Fruit fly (Drosophila melanogaster): ENCODE measurements around the gene sina.

Gene sina

DNA sequence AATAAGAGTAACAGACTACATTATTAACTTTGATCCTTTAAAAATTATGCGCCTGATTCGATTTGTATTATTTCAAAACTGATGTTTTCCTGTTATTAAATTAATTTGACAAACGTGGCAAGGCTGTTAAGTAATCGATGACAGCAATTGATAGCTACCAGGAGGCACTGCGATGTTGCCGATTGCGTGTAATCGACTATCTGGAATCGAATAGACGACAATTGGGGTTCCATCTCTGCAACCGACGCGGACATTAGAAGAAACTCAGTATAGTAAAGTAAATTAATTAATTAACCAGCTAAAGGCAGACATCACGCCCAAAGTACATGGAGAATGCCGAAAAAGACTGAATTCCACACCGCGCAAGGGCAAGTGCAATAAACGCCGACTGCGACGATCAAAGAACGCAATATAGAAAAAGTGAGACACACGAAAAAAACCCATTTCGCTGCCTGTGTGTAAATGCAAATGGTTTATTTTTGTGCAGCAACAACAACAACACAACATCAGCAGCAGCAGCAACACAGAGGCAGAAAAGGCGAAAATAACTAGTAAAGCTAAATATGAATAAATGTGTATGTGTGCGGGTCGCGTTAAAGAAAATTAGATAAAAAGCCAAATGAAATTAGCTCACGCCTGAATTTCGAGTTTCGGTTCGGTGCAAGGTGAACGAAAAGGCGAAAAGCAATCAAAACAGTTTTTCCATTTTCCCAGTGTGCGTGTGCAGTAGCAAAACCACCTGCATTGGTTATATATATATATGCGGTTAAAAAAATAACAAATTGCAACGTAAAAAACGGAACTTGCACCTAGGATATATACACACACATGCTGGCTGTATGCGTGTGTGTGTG, at the start of gene sina:
Gene sina, plus strand, starts transcription at position 219 of the 854 bp plus-strand sequence.
- no peak for TF ChIP-seq Hr78 (GFP tag; optimal IDR thresholded peaks at IDR 0.05)
- TF ChIP-seq Sp1 (GFP tag; optimal IDR thresholded peaks at IDR 0.05) = peak; percentile 13
- no peak for TF ChIP-seq Rel (GFP tag; optimal IDR thresholded peaks at IDR 0.05)
- TF ChIP-seq Rel (tag; optimal IDR thresholded peaks at IDR 0.05) = peak; percentile 78

DNA sequence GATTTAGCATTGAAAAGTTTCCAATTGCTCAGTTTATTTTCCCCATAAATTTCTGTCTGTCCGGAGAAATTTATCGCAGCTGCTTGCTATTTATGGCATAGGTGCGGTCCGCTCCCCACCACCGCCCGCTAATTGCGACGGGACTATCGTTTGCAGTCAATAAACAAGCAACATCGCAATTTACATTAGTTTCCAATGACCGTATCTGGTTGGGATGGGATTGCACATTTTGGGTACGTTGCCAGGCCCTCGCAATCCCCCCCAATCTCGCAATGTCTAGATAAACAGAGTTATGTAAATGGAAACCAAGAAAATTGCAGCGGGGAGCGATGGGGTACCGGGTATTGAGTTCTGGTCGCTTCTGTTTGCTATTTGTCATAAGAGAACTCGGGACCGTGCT, 48.9 kb upstream of the sina start, which contains the start of gene nudC:
Gene nudC, plus strand, starts transcription at position 368 of the 400 bp plus-strand sequence.
- no peak for TF ChIP-seq Sp1 (GFP tag; optimal IDR thresholded peaks at IDR 0.05)
- no peak for TF ChIP-seq OdsH (GFP tag; optimal IDR thresholded peaks at IDR 0.05)
- TF ChIP-seq Rel (GFP tag; optimal IDR thresholded peaks at IDR 0.05) = no peak
- TF ChIP-seq Rel (tag; optimal IDR thresholded peaks at IDR 0.05) = peak; percentile 9

DNA sequence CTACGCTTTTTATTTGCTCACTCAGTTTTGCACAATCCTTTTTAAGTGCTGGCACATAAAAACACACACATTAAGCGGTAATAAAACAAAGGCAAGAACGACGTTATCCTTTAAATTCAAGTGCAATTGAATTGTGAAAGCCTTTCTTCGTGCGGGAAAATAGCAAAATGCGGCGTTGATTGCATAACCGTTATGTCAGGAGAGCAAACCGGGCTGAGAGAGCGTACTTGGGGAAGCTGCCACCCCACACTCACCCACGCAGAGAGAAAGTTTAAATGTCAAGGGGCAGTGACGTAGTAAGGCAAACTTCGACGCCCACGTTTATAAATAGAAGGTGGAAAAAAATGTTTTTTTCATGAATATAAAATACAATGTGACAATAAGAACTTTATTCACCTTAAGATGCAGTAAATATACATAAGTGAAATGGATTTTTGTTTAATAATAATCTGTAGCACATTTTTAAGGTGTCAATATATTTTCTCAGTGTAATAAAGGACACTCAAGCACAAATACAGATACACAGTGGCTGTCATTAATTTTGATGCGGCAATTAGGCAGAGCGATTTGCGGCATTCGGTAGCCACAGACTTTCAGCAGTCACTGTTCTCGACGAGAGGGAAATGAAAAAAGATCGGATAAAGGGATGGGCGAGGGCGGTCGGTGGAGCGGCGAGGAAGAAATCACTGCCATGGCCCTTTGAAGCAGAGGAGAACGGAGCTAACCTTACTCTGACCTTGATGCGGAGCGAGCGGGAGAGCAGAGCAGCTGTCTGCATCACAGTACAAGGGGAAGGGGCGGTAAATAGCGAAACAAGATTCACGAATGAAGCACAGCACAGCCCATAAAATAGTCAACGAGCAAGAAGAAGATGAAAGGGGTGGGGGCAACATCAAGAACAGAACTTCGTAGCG, 47.5 kb upstream of the sina start:
- TF ChIP-seq woc (GFP tag; optimal IDR thresholded peaks at IDR 0.05) (peak; percentile 14), pan (optimal IDR thresholded peaks at IDR 0.05) (no peak), CG9705 (GFP tag; optimal IDR thresholded peaks at IDR 0.05) (no peak), Hr83 (GFP tag; optimal IDR thresholded peaks at IDR 0.05; ENCODE audit: poor library complexity, severe bottlenecking) (no peak), dmrt93B (GFP tag; optimal IDR thresholded peaks at IDR 0.05) (no peak), CrebA (GFP tag; optimal IDR thresholded peaks at IDR 0.05; ENCODE audit: borderline replicate concordance) (no peak), Myc (optimal IDR thresholded peaks at IDR 0.05) (no peak), Mio (GFP tag; optimal IDR thresholded peaks at IDR 0.05) (no peak), N (GFP tag; optimal IDR thresholded peaks at IDR 0.05) (no peak), Sp1 (GFP tag; optimal IDR thresholded peaks at IDR 0.05) (no peak), jim (GFP tag; optimal IDR thresholded peaks at IDR 0.05) (no peak), Abd-B (GFP tag; optimal IDR thresholded peaks at IDR 0.05) (no peak), dl (GFP tag; optimal IDR thresholded peaks at IDR 0.05; ENCODE audit: insufficient read depth in 1 of 2, partially characterized antibody in 2 of 2) (no peak), brk (GFP tag; optimal IDR thresholded peaks at IDR 0.05) (no peak), usp (GFP tag; optimal IDR thresholded peaks at IDR 0.05) (no peak), br (GFP tag; optimal IDR thresholded peaks at IDR 0.05) (peak; percentile 24), ey (GFP tag; optimal IDR thresholded peaks at IDR 0.05) (no peak), OdsH (GFP tag; optimal IDR thresholded peaks at IDR 0.05) (peak; percentile 44), Vsx2 (GFP tag; optimal IDR thresholded peaks at IDR 0.05; ENCODE audit: partially characterized antibody) (no peak), psq (GFP tag; optimal IDR thresholded peaks at IDR 0.05) (no peak), tai (GFP tag; optimal IDR thresholded peaks at IDR 0.05) (peak; percentile 6), HLH106 (tag; optimal IDR thresholded peaks at IDR 0.05) (peak; percentile 23), Dfd (GFP tag; optimal IDR thresholded peaks at IDR 0.05) (no peak), Hr78 (GFP tag; optimal IDR thresholded peaks at IDR 0.05) (no peak), Dif (GFP tag; optimal IDR thresholded peaks at IDR 0.05; ENCODE audit: partially characterized antibody) (no peak), GATAd (GFP tag; optimal IDR thresholded peaks at IDR 0.05) (no peak), CG32264 (GFP tag; optimal IDR thresholded peaks at IDR 0.05) (peak; percentile 9), foxo (GFP tag; optimal IDR thresholded peaks at IDR 0.05) (peak in 1 of 2 experiments; percentile 29), fru (GFP tag; optimal IDR thresholded peaks at IDR 0.05) (peak; percentile 58), sv (GFP tag; optimal IDR thresholded peaks at IDR 0.05) (no peak), lola (GFP tag; optimal IDR thresholded peaks at IDR 0.05) (no peak), Hnf4 (GFP tag; optimal IDR thresholded peaks at IDR 0.05) (peak; percentile 20), rgr (GFP tag; optimal IDR thresholded peaks at IDR 0.05) (peak; percentile 37), sage (GFP tag; optimal IDR thresholded peaks at IDR 0.05) (no peak), Jra (GFP tag; optimal IDR thresholded peaks at IDR 0.05) (no peak), h (GFP tag; optimal IDR thresholded peaks at IDR 0.05) (peak; percentile 49), Rel (GFP tag; optimal IDR thresholded peaks at IDR 0.05) (no peak), Rel (tag; optimal IDR thresholded peaks at IDR 0.05) (no peak), dsf (GFP tag; optimal IDR thresholded peaks at IDR 0.05; ENCODE audit: borderline replicate concordance) (no peak)
